Worm (Caenorhabditis elegans) whole organism, midembryonic: Measurements from ENCODE around the gene srx-13.

Experiments used
- T22C8.4 ChIP-seq: fragments of 200-800 bp; sonication (Bioruptor generic); IDR thresholded peaks from 2 replicates; pipeline ENCODE4 v1.3.6; 2022; ENCODE audit warnings: missing genetic modification characterization, missing compliant biosample characterization
- cog-1 ChIP-seq: sonication (generic microtip); optimal IDR thresholded peaks from 2 replicates; lab custom pipeline; 2016; ENCODE audit warnings: missing genetic modification characterization, missing compliant biosample characterization
- flt-1 ChIP-seq: fragments of 200-800 bp; sonication (Bioruptor generic); IDR thresholded peaks from 2 replicates; pipeline ENCODE4 v1.3.6; 2022; ENCODE audit warnings: missing genetic modification characterization, missing compliant biosample characterization
- klf-2 ChIP-seq: fragments of 200-800 bp; sonication (Bioruptor generic); conservative IDR thresholded peaks from 2 replicates; pipeline ENCODE4 v1.3.6; 2022; ENCODE audit warnings: missing genetic modification reagents, missing genetic modification characterization, missing compliant biosample characterization
- med-1 ChIP-seq: sonication (generic microtip); optimal IDR thresholded peaks from 2 replicates; lab custom pipeline; 2017; ENCODE audit warnings: missing genetic modification characterization, mild to moderate bottlenecking, missing compliant biosample characterization, antibody characterized with exemption, missing genetic modification reagents; ENCODE audit not compliant: insufficient read depth
- ref-1 ChIP-seq: fragments of 200-800 bp; sonication (Bioruptor generic); conservative IDR thresholded peaks from 2 replicates; pipeline ENCODE4 v1.3.6; 2022; ENCODE audit warnings: missing genetic modification reagents, missing genetic modification characterization, missing compliant biosample characterization
- tab-1 ChIP-seq: fragments of 200-800 bp; sonication (Bioruptor generic); IDR thresholded peaks from 2 replicates; pipeline ENCODE4 v1.3.6; 2022; ENCODE audit warnings: missing genetic modification characterization, missing compliant biosample characterization
- ztf-23 ChIP-seq: fragments of 200-800 bp; sonication (Bioruptor generic); IDR thresholded peaks from 2 replicates; pipeline ENCODE4 v1.3.6; 2022; ENCODE audit warnings: missing genetic modification reagents, missing genetic modification characterization, missing compliant biosample characterization
- ztf-29 ChIP-seq: fragments of 200-800 bp; sonication (Bioruptor generic); IDR thresholded peaks from 2 replicates; pipeline ENCODE4 v1.3.6; 2022; ENCODE audit warnings: missing genetic modification reagents, missing genetic modification characterization, missing compliant biosample characterization

The srx-13 gene

ce11 chrIV:1127852-1128251 lies 9.4 kb upstream of the srx-13 start:
- TF ChIP-seq ztf-23 (no peak), tab-1 (GFP tag; lab: Robert Waterston, UW) (no peak), cog-1 (no peak)

- no peak for TF ChIP-seq ztf-23
- TF ChIP-seq med-1 = no peak
- TF ChIP-seq ztf-29 (GFP tag; lab: Robert Waterston, UW) = no peak
These were observed 8.0 kb upstream of the srx-13 start, which contains the start of gene perm-2 for ce11 chrIV:1126490-1126889. Gene perm-2, plus strand, starts transcription at chrIV:1126790.

ce11 chrIV:1124741-1125140 lies 6.3 kb upstream of the srx-13 start, which contains the start of gene perm-4:
Gene perm-4, minus strand, starts transcription at chrIV:1125107.
- TF ChIP-seq med-1 (no peak), tab-1 (GFP tag; lab: Robert Waterston, UW) (no peak), cog-1 (no peak), ztf-23 (no peak), ref-1 (GFP tag; lab: Robert Waterston, UW) (no peak), ztf-29 (GFP tag; lab: Robert Waterston, UW) (no peak), flt-1 (GFP tag; lab: Robert Waterston, UW) (no peak), klf-2 (no peak), T22C8.4 (GFP tag; lab: Robert Waterston, UW) (no peak)

ce11 chrIV:1123357-1123756 lies 4.9 kb upstream of the srx-13 start:
- TF ChIP-seq klf-2 (no peak), tab-1 (GFP tag; lab: Robert Waterston, UW) (no peak), cog-1 (no peak), T22C8.4 (GFP tag; lab: Robert Waterston, UW) (no peak), ref-1 (GFP tag; lab: Robert Waterston, UW) (no peak), ztf-29 (GFP tag; lab: Robert Waterston, UW) (no peak), ztf-23 (no peak), med-1 (no peak), flt-1 (GFP tag; lab: Robert Waterston, UW) (no peak)

- TF ChIP-seq T22C8.4 (GFP tag; lab: Robert Waterston, UW) (no peak), flt-1 (GFP tag; lab: Robert Waterston, UW) (no peak), ztf-23 (no peak), tab-1 (GFP tag; lab: Robert Waterston, UW) (no peak), cog-1 (no peak), ref-1 (GFP tag; lab: Robert Waterston, UW) (no peak), ztf-29 (GFP tag; lab: Robert Waterston, UW) (no peak), klf-2 (no peak), med-1 (no peak)
These were observed 3.0 kb upstream of the srx-13 start for ce11 chrIV:1121511-1121910.

ce11 chrIV:1120865-1121264 lies 2.4 kb upstream of the srx-13 start:
- no peak for TF ChIP-seq T22C8.4 (GFP tag; lab: Robert Waterston, UW)

- no peak for TF ChIP-seq cog-1
- no peak for TF ChIP-seq ztf-29 (GFP tag; lab: Robert Waterston, UW)
- TF ChIP-seq med-1 = no peak
- no peak for TF ChIP-seq T22C8.4 (GFP tag; lab: Robert Waterston, UW)
- no peak for TF ChIP-seq ref-1 (GFP tag; lab: Robert Waterston, UW)
- TF ChIP-seq tab-1 (GFP tag; lab: Robert Waterston, UW) = no peak
- TF ChIP-seq ztf-23 = no peak
- TF ChIP-seq klf-2 = no peak
These were observed 4.8 kb downstream of the srx-13 start, which contains the start of gene srx-14 for ce11 chrIV:1113638-1114037. Gene srx-14, minus strand, starts transcription at chrIV:1113738.

ce11 chrIV:1110999-1111398 lies 7.5 kb downstream of the srx-13 start:
- TF ChIP-seq ref-1 (GFP tag; lab: Robert Waterston, UW) = no peak
- TF ChIP-seq cog-1 = no peak
- no peak for TF ChIP-seq ztf-29 (GFP tag; lab: Robert Waterston, UW)
- TF ChIP-seq T22C8.4 (GFP tag; lab: Robert Waterston, UW) = no peak
- no peak for TF ChIP-seq ztf-23
- TF ChIP-seq med-1 = no peak
- TF ChIP-seq tab-1 (GFP tag; lab: Robert Waterston, UW) = no peak
- TF ChIP-seq klf-2 = no peak
- TF ChIP-seq flt-1 (GFP tag; lab: Robert Waterston, UW) = no peak

ce11 chrIV:1108030-1108429 lies 10.4 kb downstream of the srx-13 start:
- TF ChIP-seq ref-1 (GFP tag; lab: Robert Waterston, UW) (no peak), cog-1 (peak; percentile 35), med-1 (no peak)

ce11 chrIV:1107190-1107589 lies 11.3 kb downstream of the srx-13 start, which contains the start of gene ost-1:
Gene ost-1, plus strand, starts transcription at chrIV:1107396.
- TF ChIP-seq flt-1 (GFP tag; lab: Robert Waterston, UW) (no peak), T22C8.4 (GFP tag; lab: Robert Waterston, UW) (no peak), ref-1 (GFP tag; lab: Robert Waterston, UW) (no peak), cog-1 (no peak), ztf-29 (GFP tag; lab: Robert Waterston, UW) (no peak), klf-2 (no peak), med-1 (no peak), tab-1 (GFP tag; lab: Robert Waterston, UW) (no peak), ztf-23 (no peak)

- no peak for TF ChIP-seq tab-1 (GFP tag; lab: Robert Waterston, UW)
- no peak for TF ChIP-seq klf-2
- TF ChIP-seq flt-1 (GFP tag; lab: Robert Waterston, UW) = no peak
- no peak for TF ChIP-seq cog-1
- TF ChIP-seq med-1 = no peak
- TF ChIP-seq ztf-29 (GFP tag; lab: Robert Waterston, UW) = no peak
- TF ChIP-seq T22C8.4 (GFP tag; lab: Robert Waterston, UW) = no peak
- TF ChIP-seq ztf-23 = no peak
- no peak for TF ChIP-seq ref-1 (GFP tag; lab: Robert Waterston, UW)
These were observed 12.5 kb downstream of the srx-13 start for ce11 chrIV:1105999-1106398.
